Fruit fly (Drosophila melanogaster) whole organism, embryonic: ENCODE measurements around the gene CG7550.

Experiments used
- BEAF-32 ChIP-seq: fragments of 200-800 bp; sonication (Bioruptor generic); optimal IDR thresholded peaks from 3 replicates; lab custom pipeline; 2017; ENCODE audit warnings: missing biosample characterization, missing genetic modification characterization, mild to moderate bottlenecking, moderate library complexity, missing genetic modification reagents
- C15 ChIP-seq: fragments of 200-800 bp; sonication (Bioruptor generic); IDR thresholded peaks from 3 replicates; pipeline ENCODE4 v1.3.6; 2022; ENCODE audit warnings: missing biosample characterization, missing genetic modification characterization
- CG10565 ChIP-seq: fragments of 200-800 bp; sonication (Bioruptor generic); optimal IDR thresholded peaks from 3 replicates; lab custom pipeline; 2016; ENCODE audit warnings: missing biosample characterization, mild to moderate bottlenecking, missing genetic modification characterization
- CG11247 ChIP-seq: fragments of 200-800 bp; sonication (Bioruptor generic); IDR thresholded peaks from 2 replicates; pipeline ENCODE4 v1.3.6; 2022; ENCODE audit warnings: missing biosample characterization, missing genetic modification characterization
- CG11504 ChIP-seq: fragments of 200-800 bp; sonication (Bioruptor generic); optimal IDR thresholded peaks from 3 replicates; lab custom pipeline; 2019; ENCODE audit warnings: missing biosample characterization, mild to moderate bottlenecking, missing genetic modification characterization, moderate library complexity
- CG13123 ChIP-seq: fragments of 200-800 bp; sonication (Bioruptor generic); optimal IDR thresholded peaks from 2 replicates; lab custom pipeline; 2016; ENCODE audit warnings: missing biosample characterization, missing genetic modification characterization
- CG17359 ChIP-seq: fragments of 200-800 bp; sonication (Bioruptor generic); optimal IDR thresholded peaks from 3 replicates; lab custom pipeline; 2018; ENCODE audit warnings: missing biosample characterization, mild to moderate bottlenecking, missing genetic modification characterization, moderate library complexity
- CG17568 ChIP-seq: fragments of 200-800 bp; sonication (Bioruptor generic); optimal IDR thresholded peaks from 2 replicates; lab custom pipeline; 2018; ENCODE audit warnings: missing biosample characterization, mild to moderate bottlenecking, missing genetic modification characterization, moderate library complexity
- CG18011 ChIP-seq: fragments of 200-800 bp; sonication (Bioruptor generic); optimal IDR thresholded peaks from 2 replicates; lab custom pipeline; 2017; ENCODE audit warnings: missing biosample characterization, missing genetic modification characterization, mild to moderate bottlenecking, moderate library complexity, missing genotype
- CG18476 ChIP-seq: fragments of 200-800 bp; sonication (Bioruptor generic); optimal IDR thresholded peaks from 2 replicates; lab custom pipeline; 2016; ENCODE audit warnings: missing biosample characterization, mild to moderate bottlenecking, missing genetic modification characterization
- CG2889 ChIP-seq: fragments of 200-800 bp; sonication (Bioruptor generic); IDR thresholded peaks from 3 replicates; pipeline ENCODE4 v1.3.6; 2022; ENCODE audit warnings: missing biosample characterization, missing genetic modification characterization
- CG4282 ChIP-seq: fragments of 200-800 bp; sonication (Bioruptor generic); optimal IDR thresholded peaks from 2 replicates; lab custom pipeline; 2016; ENCODE audit warnings: missing biosample characterization, missing genetic modification characterization
- CG5245 ChIP-seq: fragments of 200-800 bp; sonication (Bioruptor generic); optimal IDR thresholded peaks from 3 replicates; lab custom pipeline; 2016; ENCODE audit warnings: missing biosample characterization, missing genetic modification characterization
- CG7271 ChIP-seq: fragments of 200-800 bp; sonication (Bioruptor generic); optimal IDR thresholded peaks from 2 replicates; lab custom pipeline; 2018; ENCODE audit warnings: missing biosample characterization, mild to moderate bottlenecking, missing genetic modification characterization, moderate library complexity
- CG8765 ChIP-seq: fragments of 200-800 bp; sonication (Bioruptor generic); IDR thresholded peaks from 2 replicates; pipeline ENCODE4 v1.3.6; 2022; ENCODE audit warnings: missing biosample characterization, missing genetic modification characterization
- CG9797 ChIP-seq: fragments of 200-800 bp; sonication (Bioruptor generic); optimal IDR thresholded peaks from 3 replicates; lab custom pipeline; 2018; ENCODE audit warnings: missing biosample characterization, mild to moderate bottlenecking, missing genetic modification characterization
- Dfd ChIP-seq, 2 experiments: fragments of >200 bp; optimal IDR thresholded peaks; 2 replicates each; lab custom pipeline; 2017; ENCODE audit warnings: missing biosample characterization in 2 of 2, missing genetic modification characterization in 2 of 2
- E2f1 ChIP-seq: fragments of 200-800 bp; sonication (Bioruptor generic); IDR thresholded peaks from 2 replicates; pipeline ENCODE4 v1.3.6; 2022; ENCODE audit warnings: missing biosample characterization, missing genetic modification characterization
- Fer1 ChIP-seq: fragments of 200-800 bp; sonication (Bioruptor generic); optimal IDR thresholded peaks from 2 replicates; lab custom pipeline; 2017; ENCODE audit warnings: missing biosample characterization, mild to moderate bottlenecking, missing genetic modification characterization
- Gug ChIP-seq: fragments of 200-800 bp; sonication (Bioruptor generic); IDR thresholded peaks from 4 replicates; pipeline ENCODE4 v1.3.6; 2022; ENCODE audit warnings: missing biosample characterization, missing genetic modification characterization
- Hmx ChIP-seq: fragments of 200-800 bp; sonication (Bioruptor generic); optimal IDR thresholded peaks from 2 replicates; lab custom pipeline; 2016; ENCODE audit warnings: missing biosample characterization, missing genetic modification characterization
- Hsf ChIP-seq: fragments of 200-800 bp; sonication (Bioruptor generic); optimal IDR thresholded peaks from 3 replicates; lab custom pipeline; 2016; ENCODE audit warnings: missing biosample characterization, missing genetic modification characterization
- Mes4 ChIP-seq: fragments of 200-800 bp; sonication (Bioruptor generic); optimal IDR thresholded peaks from 2 replicates; lab custom pipeline; 2016; ENCODE audit warnings: missing biosample characterization, missing genetic modification characterization
- PHDP ChIP-seq: fragments of 200-800 bp; sonication (Bioruptor generic); optimal IDR thresholded peaks from 3 replicates; lab custom pipeline; 2018; ENCODE audit warnings: missing biosample characterization, mild to moderate bottlenecking, missing genetic modification characterization, moderate library complexity
- al ChIP-seq: fragments of 200-800 bp; sonication (Bioruptor generic); IDR thresholded peaks from 2 replicates; pipeline ENCODE4 v1.3.6; 2022; ENCODE audit warnings: missing biosample characterization, missing genetic modification characterization
- amos ChIP-seq: fragments of 200-800 bp; sonication (Bioruptor generic); IDR thresholded peaks from 2 replicates; pipeline ENCODE4 v1.3.6; 2022; ENCODE audit warnings: missing biosample characterization, missing genetic modification characterization; ENCODE audit not compliant: partially characterized antibody
- az2 ChIP-seq: fragments of 200-800 bp; sonication (Bioruptor generic); optimal IDR thresholded peaks from 3 replicates; lab custom pipeline; 2016; ENCODE audit warnings: missing biosample characterization, missing genetic modification characterization
- bab2 ChIP-seq: fragments of 200-800 bp; sonication (Bioruptor generic); optimal IDR thresholded peaks from 2 replicates; lab custom pipeline; 2016; ENCODE audit warnings: missing biosample characterization, missing genetic modification characterization
- chn ChIP-seq: fragments of 200-800 bp; sonication (Bioruptor generic); optimal IDR thresholded peaks from 2 replicates; lab custom pipeline; 2016; ENCODE audit warnings: missing biosample characterization, missing genetic modification characterization
- fd102C ChIP-seq: fragments of 200-800 bp; sonication (Bioruptor generic); optimal IDR thresholded peaks from 2 replicates; lab custom pipeline; 2018; ENCODE audit warnings: missing biosample characterization, mild to moderate bottlenecking, missing genetic modification characterization, moderate library complexity
- fru ChIP-seq: fragments of >200 bp; optimal IDR thresholded peaks from 2 replicates; lab custom pipeline; 2017
- gem ChIP-seq: fragments of 200-800 bp; sonication (Bioruptor generic); optimal IDR thresholded peaks from 2 replicates; lab custom pipeline; 2019; ENCODE audit warnings: missing biosample characterization, mild to moderate bottlenecking, missing genetic modification characterization, moderate library complexity
- inv ChIP-seq: fragments of 200-800 bp; sonication (Bioruptor generic); IDR thresholded peaks from 2 replicates; pipeline ENCODE4 v1.3.6; 2022; ENCODE audit warnings: missing biosample characterization, missing genetic modification characterization; ENCODE audit not compliant: partially characterized antibody
- lab ChIP-seq: fragments of 200-800 bp; sonication (Bioruptor generic); optimal IDR thresholded peaks from 3 replicates; lab custom pipeline; 2017; ENCODE audit warnings: missing biosample characterization, missing genetic modification characterization, mild to moderate bottlenecking, moderate library complexity, missing genetic modification reagents
- lbe ChIP-seq: fragments of 200-800 bp; sonication (Bioruptor generic); optimal IDR thresholded peaks from 2 replicates; lab custom pipeline; 2016; ENCODE audit warnings: missing biosample characterization, mild to moderate bottlenecking, missing genetic modification characterization
- oc ChIP-seq: fragments of 200-800 bp; sonication (Bioruptor generic); optimal IDR thresholded peaks from 2 replicates; lab custom pipeline; 2018; ENCODE audit warnings: missing biosample characterization, mild to moderate bottlenecking, missing genetic modification characterization, moderate library complexity
- org-1 ChIP-seq: fragments of 200-800 bp; sonication (Bioruptor generic); optimal IDR thresholded peaks from 2 replicates; lab custom pipeline; 2017; ENCODE audit warnings: missing biosample characterization, missing genetic modification characterization
- psq ChIP-seq: fragments of 200-800 bp; sonication (Bioruptor generic); optimal IDR thresholded peaks from 2 replicates; lab custom pipeline; 2017; ENCODE audit warnings: missing biosample characterization, missing genetic modification characterization
- sc ChIP-seq, 3 experiments: fragments of >200 bp in 2 of 3; fragments of 200-800 bp in 1 of 3; sonication (Bioruptor generic) in 1 of 3; optimal IDR thresholded peaks; 2 replicates in 2 of 3; 3 replicates in 1 of 3; lab custom pipeline; 2017; ENCODE audit warnings: mild to moderate bottlenecking in 1 of 3, missing biosample characterization in 1 of 3, missing genetic modification characterization in 1 of 3, missing genetic modification reagents in 1 of 3
- tup ChIP-seq: fragments of 200-800 bp; sonication (Bioruptor generic); optimal IDR thresholded peaks from 2 replicates; lab custom pipeline; 2016; ENCODE audit warnings: missing biosample characterization, mild to moderate bottlenecking, missing genetic modification characterization, moderate library complexity
- vnd ChIP-seq: fragments of 200-800 bp; sonication (Bioruptor generic); IDR thresholded peaks from 3 replicates; pipeline ENCODE4 v1.3.6; 2022; ENCODE audit warnings: missing biosample characterization, missing genetic modification characterization; ENCODE audit not compliant: partially characterized antibody

Gene CG7550

DNA sequence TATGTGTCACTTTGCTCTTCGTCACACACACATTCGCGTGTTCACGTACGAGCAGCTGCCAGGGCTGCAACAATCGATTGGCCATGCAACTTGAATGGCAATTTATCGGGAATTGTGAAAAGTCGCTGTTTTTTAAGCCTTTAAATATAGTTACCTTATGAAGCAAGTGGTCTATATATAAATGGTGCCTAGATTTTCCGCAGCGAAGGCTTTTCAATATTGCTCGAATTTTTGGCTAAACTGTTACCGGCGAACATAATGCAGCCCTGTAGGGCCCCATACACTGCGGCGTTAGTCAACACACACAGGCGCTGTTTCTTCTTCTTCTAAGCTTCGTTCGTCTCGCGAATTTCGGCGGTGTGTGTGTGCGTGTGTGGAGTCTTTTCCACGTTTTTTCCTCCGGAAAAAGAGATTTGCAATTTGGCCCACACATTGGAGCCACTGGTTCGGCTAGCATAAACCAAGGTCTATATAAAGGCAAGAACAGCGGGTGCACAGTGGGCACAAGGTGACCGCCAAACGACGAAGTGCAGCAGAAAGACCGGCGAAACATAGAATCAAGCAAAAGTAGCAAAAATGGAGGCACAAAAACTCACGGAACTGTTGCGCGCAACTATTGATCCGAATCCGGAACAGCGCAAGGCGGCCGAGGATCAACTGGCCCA is 8.3 kb downstream of the CG7550 start, which contains the start of the genes Arp3 and msk (continued):
- TF ChIP-seq CG10565 (GFP tag; lab: Kevin White, UChicago), result peak; percentile 58
- peak; percentile 71 for TF ChIP-seq org-1 (GFP tag; lab: Kevin White, UChicago)
- TF ChIP-seq CG11247, result peak; percentile 73
- TF ChIP-seq Mes4 (GFP tag; lab: Kevin White, UChicago), result peak; percentile 76
- no peak for TF ChIP-seq vnd
- TF ChIP-seq oc (tag; lab: Kevin White, UChicago), result no peak
- TF ChIP-seq CG13123 (GFP tag; lab: Kevin White, UChicago), result peak; percentile 76
- TF ChIP-seq CG18476 (GFP tag; lab: Kevin White, UChicago), result peak; percentile 72
- peak; percentile 78 for TF ChIP-seq CG5245
- no peak for TF ChIP-seq C15 (GFP tag; lab: Robert Waterston, UW)
- TF ChIP-seq fru (lab: Kevin White, UChicago), result no peak
- TF ChIP-seq az2 (GFP tag; lab: Kevin White, UChicago), result peak; percentile 82
- TF ChIP-seq BEAF-32 (GFP tag; lab: Kevin White, UChicago), result peak; percentile 64
- TF ChIP-seq Hsf (GFP tag; lab: Kevin White, UChicago), result peak; percentile 86
- TF ChIP-seq psq (GFP tag; lab: Kevin White, UChicago), result peak; percentile 53
- peak; percentile 43 for TF ChIP-seq CG18011 (GFP tag; lab: Kevin White, UChicago)
- TF ChIP-seq Gug, result peak; percentile 86
- peak; percentile 88 for TF ChIP-seq lab
- peak; percentile 71 for TF ChIP-seq CG17359 (tag; lab: Kevin White, UChicago)
- peak; percentile 5 for TF ChIP-seq fd102C (GFP tag; lab: Kevin White, UChicago)
- TF ChIP-seq Fer1, result peak; percentile 84
- peak; percentile 59 for TF ChIP-seq CG9797 (GFP tag; lab: Kevin White, UChicago)
- TF ChIP-seq chn, result peak; percentile 84
- TF ChIP-seq inv, result no peak
- 0 out of 2 replicates have a peak, but pooled peaks have one; percentile 49 for TF ChIP-seq amos (GFP tag; lab: Robert Waterston, UW)
- peak; percentile 91 for TF ChIP-seq bab2 (GFP tag; lab: Kevin White, UChicago)
- TF ChIP-seq CG4282 (GFP tag; lab: Kevin White, UChicago), result peak; percentile 77
- TF ChIP-seq CG11504 (tag; lab: Kevin White, UChicago), result no peak
- TF ChIP-seq Hmx (GFP tag; lab: Kevin White, UChicago), result no peak
- TF ChIP-seq CG17568 (GFP tag; lab: Kevin White, UChicago), result no peak
- TF ChIP-seq PHDP, result peak; percentile 70
- TF ChIP-seq CG8765 (GFP tag; lab: Robert Waterston, UW), result peak; percentile 47; the same call in 1 of the 2 replicates
- TF ChIP-seq tup (GFP tag; lab: Kevin White, UChicago), result peak; percentile 78
- no peak for TF ChIP-seq E2f1 (GFP tag; lab: Robert Waterston, UW)
- TF ChIP-seq CG7271, result no peak
- peak; percentile 54; the same call in 2 of the 3 replicates for TF ChIP-seq CG2889 (GFP tag; lab: Robert Waterston, UW)
- TF ChIP-seq lbe, result peak; percentile 38
- TF ChIP-seq Dfd (GFP tag; optimal IDR thresholded peaks at IDR 0.05; lab: Kevin White, UChicago), result no peak
- no peak for TF ChIP-seq sc (optimal IDR thresholded peaks at IDR 0.05; lab: Kevin White, UChicago)
- TF ChIP-seq sc (GFP tag; optimal IDR thresholded peaks at IDR 0.05; lab: Kevin White, UChicago), result peak; percentile 41
- peak; percentile 78 for TF ChIP-seq gem (tag; lab: Kevin White, UChicago)
- peak; percentile 62 for TF ChIP-seq al (GFP tag; lab: Robert Waterston, UW)
